Worm (Caenorhabditis elegans): ENCODE measurements around the gene spp-4.
A peak's percentile ranks its signal among the peaks of the same experiment; 100 is the strongest.

spp-4 gene

DNA sequence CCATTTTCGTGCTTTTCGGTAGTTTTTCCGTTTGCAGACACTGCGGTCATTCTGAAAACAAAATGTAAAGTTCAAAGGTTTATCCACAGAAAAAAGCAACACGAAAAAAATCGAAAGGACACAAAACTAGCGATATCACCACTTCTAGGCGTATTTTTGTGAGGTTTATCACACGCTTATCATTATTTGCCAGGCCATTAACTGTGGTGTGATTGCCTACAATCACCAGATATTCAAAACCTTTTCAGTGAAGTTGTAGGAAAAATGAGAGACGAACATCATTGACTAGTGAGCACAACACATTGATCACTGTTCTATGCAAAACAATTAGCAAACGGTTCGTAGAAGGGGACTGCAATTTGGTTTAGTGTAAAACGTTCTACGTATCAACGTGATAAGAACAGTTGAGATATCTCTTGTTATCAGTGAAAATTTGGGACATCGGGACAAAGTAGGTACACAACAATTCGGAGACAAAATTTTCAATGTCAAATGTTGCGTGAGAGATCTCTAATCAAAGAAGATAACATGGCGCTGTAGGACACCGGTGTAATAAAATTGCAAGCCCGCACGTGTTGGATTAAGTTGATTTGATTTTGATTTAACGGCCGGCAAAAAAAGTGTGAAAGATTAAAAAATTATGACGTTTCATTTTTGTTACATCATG lies 12.9 kb downstream of the spp-4 start, which contains the start of gene sur-5:
Gene sur-5, minus strand, starts transcription at position 51 of the 667 bp plus-strand sequence.
- TF ChIP-seq hlh-1 (tag; optimal IDR thresholded peaks at IDR 0.05) (peak; percentile 45), lsy-2 (tag; optimal IDR thresholded peaks at IDR 0.05) (no peak), ztf-11 (tag; optimal IDR thresholded peaks at IDR 0.05) (no peak), M03D4.4 (tag; optimal IDR thresholded peaks at IDR 0.05) (no peak), elt-3 (tag; optimal IDR thresholded peaks at IDR 0.05) (peak; percentile 52), nhr-76 (tag; optimal IDR thresholded peaks at IDR 0.05) (no peak), elt-1 (tag; optimal IDR thresholded peaks at IDR 0.05; ENCODE audit: borderline replicate concordance, insufficient read depth) (peak; percentile 59)

DNA sequence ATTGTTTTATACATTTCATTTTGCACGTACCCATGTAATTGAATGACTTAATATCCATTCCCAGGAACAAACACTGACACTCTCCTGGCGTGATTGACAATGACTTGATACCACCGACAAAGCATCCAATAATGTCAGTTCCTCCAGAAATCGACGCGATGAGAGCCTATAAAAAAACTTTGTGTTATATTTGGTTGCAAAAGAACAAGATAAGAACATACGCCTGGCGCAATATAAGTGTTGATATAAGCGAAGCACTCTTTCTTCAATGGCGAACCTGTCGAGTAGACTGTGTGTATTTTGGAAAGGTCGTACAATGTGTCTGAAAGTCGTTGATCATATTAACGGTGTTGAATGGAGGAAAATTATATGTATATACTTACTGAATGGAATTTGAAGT lies 15.4 kb downstream of the spp-4 start:
- TF ChIP-seq tbx-8 (GFP tag; optimal IDR thresholded peaks at IDR 0.05) (no peak), drap-1 (GFP tag; optimal IDR thresholded peaks at IDR 0.05) (no peak), mep-1 (tag; optimal IDR thresholded peaks at IDR 0.05) (no peak), ceh-43 (GFP tag; optimal IDR thresholded peaks at IDR 0.05) (no peak), hlh-1 (tag; optimal IDR thresholded peaks at IDR 0.05) (no peak), bed-3 (GFP tag; optimal IDR thresholded peaks at IDR 0.05) (no peak), snpc-4 (tag; optimal IDR thresholded peaks at IDR 0.05) (no peak), unc-120 (tag; optimal IDR thresholded peaks at IDR 0.05; ENCODE audit: poor library complexity, severe bottlenecking) (no peak), ceh-39 (tag; optimal IDR thresholded peaks at IDR 0.05) (no peak), zip-8 (tag; optimal IDR thresholded peaks at IDR 0.05) (no peak), unc-62 (GFP tag; optimal IDR thresholded peaks at IDR 0.05) (no peak), pha-4 (tag; optimal IDR thresholded peaks at IDR 0.05) (no peak), mab-5 (tag; optimal IDR thresholded peaks at IDR 0.05) (no peak), sptf-1 (tag; optimal IDR thresholded peaks at IDR 0.05) (no peak)

DNA sequence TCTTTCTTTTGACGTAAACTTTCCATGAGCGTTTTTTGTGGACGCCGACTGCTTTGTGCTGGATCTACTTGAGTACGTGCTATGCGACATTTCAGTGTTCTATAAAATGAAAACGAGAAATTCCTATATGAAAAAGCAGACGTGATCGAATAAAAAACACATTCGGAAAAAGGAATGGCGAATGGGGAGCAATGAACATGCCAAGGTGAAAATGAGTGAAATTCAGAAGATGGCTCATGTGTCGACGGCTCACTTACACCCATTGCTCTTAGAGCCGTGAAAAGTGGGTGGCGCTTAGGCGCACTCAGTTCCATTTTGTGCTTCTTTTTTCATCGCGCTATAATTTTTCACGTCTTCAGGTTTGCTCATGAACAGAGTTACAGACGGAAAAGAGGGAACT lies 19.9 kb downstream of the spp-4 start, which contains the start of gene K03A1.4:
Gene K03A1.4, minus strand, starts transcription at position 101 of the 400 bp plus-strand sequence.
- TF ChIP-seq bed-3 (GFP tag; optimal IDR thresholded peaks at IDR 0.05) (no peak), lin-32 (GFP tag; optimal IDR thresholded peaks at IDR 0.05) (no peak), snpc-4 (tag; optimal IDR thresholded peaks at IDR 0.05) (no peak), ztf-11 (tag; optimal IDR thresholded peaks at IDR 0.05) (no peak), sem-2 (GFP tag; optimal IDR thresholded peaks at IDR 0.05) (no peak), nhr-28 (tag; optimal IDR thresholded peaks at IDR 0.05) (no peak), ceh-43 (GFP tag; optimal IDR thresholded peaks at IDR 0.05) (no peak), sptf-1 (tag; optimal IDR thresholded peaks at IDR 0.05) (no peak), M03D4.4 (tag; optimal IDR thresholded peaks at IDR 0.05) (no peak), ceh-83 (GFP tag; optimal IDR thresholded peaks at IDR 0.05) (no peak), lsy-2 (tag; optimal IDR thresholded peaks at IDR 0.05) (no peak), nhr-12 (tag; optimal IDR thresholded peaks at IDR 0.05) (no peak), elt-1 (tag; optimal IDR thresholded peaks at IDR 0.05; ENCODE audit: borderline replicate concordance, insufficient read depth) (no peak), zip-8 (tag; optimal IDR thresholded peaks at IDR 0.05) (no peak), mab-5 (tag; optimal IDR thresholded peaks at IDR 0.05) (no peak), unc-62 (GFP tag; optimal IDR thresholded peaks at IDR 0.05) (no peak), nhr-76 (tag; optimal IDR thresholded peaks at IDR 0.05) (no peak), pha-4 (tag; optimal IDR thresholded peaks at IDR 0.05) (no peak)

DNA sequence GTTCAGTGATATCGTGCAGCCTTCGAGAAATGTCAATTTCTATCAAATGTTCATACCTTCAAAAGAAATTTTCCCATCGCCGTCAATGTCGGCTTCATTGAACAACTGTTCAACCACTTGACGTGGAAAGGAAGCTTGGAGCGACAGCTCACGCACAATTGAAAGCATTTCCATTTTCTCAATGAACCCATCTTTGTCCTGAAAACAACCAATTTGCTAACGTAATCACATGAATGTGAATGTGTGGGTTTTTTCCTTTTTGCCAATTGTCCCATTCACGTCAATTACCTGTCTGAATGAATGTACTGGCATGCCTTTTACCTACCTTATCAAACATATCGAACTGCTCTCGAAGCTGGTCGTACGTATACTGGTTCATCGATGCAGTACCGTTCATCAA lies 22.2 kb downstream of the spp-4 start:
- no peak for TF ChIP-seq snpc-4 (tag; optimal IDR thresholded peaks at IDR 0.05)
- no peak for TF ChIP-seq nhr-12 (tag; optimal IDR thresholded peaks at IDR 0.05)

DNA sequence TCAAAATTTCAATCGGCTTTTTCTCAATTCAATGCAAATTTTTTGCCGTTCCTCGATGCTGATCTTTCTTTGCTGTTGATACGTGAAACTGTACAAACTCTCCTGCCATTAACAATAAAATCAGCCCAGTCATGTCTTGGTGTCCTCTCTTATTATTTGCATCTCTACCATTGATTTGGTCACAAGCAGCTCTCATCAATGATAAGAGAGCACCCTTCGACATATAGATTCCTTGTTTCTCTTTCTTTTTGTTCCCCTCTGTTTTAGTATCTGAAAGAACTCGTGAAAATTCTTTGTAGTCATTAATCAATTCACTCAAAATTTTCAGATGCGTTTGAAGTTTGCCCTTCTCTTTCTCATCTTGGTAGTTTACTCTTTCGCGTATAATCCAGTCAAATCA lies 26.7 kb downstream of the spp-4 start, which contains the start of gene lron-7:
Gene lron-7, plus strand, starts transcription at position 323 of the 400 bp plus-strand sequence.
- no peak for TF ChIP-seq blmp-1 (tag; optimal IDR thresholded peaks at IDR 0.05)
- no peak for TF ChIP-seq mls-2 (tag; optimal IDR thresholded peaks at IDR 0.05)
- TF ChIP-seq ceh-83 (GFP tag; optimal IDR thresholded peaks at IDR 0.05): no peak
- TF ChIP-seq unc-120 (tag; optimal IDR thresholded peaks at IDR 0.05; ENCODE audit: poor library complexity, severe bottlenecking): no peak
- TF ChIP-seq unc-62 (GFP tag; optimal IDR thresholded peaks at IDR 0.05): no peak
- no peak for TF ChIP-seq sptf-1 (tag; optimal IDR thresholded peaks at IDR 0.05)
- no peak for TF ChIP-seq ceh-39 (tag; optimal IDR thresholded peaks at IDR 0.05)
- TF ChIP-seq sem-2 (GFP tag; optimal IDR thresholded peaks at IDR 0.05): no peak
- no peak for TF ChIP-seq ztf-11 (tag; optimal IDR thresholded peaks at IDR 0.05)
- TF ChIP-seq nhr-28 (tag; optimal IDR thresholded peaks at IDR 0.05): no peak
